Fruit fly (Drosophila melanogaster) whole organism, prepupa: ENCODE results near the gene CG1998.

Source experiments
- CG4318 ChIP-seq: fragments of 200-800 bp; sonication (Bioruptor generic); optimal IDR thresholded peaks from 3 replicates; lab custom pipeline; 2017; ENCODE audit warnings: missing biosample characterization, mild to moderate bottlenecking, missing genetic modification characterization
- Eip78C ChIP-seq: fragments of 200-800 bp; sonication (Bioruptor generic); peaks from one replicate; lab custom pipeline; 2016; ENCODE audit warnings: missing biosample characterization, missing genetic modification characterization
- Hr39 ChIP-seq: fragments of 200-800 bp; sonication (Bioruptor generic); optimal IDR thresholded peaks from 2 replicates; lab custom pipeline; 2016; ENCODE audit warnings: missing biosample characterization, missing genetic modification characterization
- Lpt ChIP-seq: fragments of 200-800 bp; sonication (Bioruptor generic); optimal IDR thresholded peaks from 3 replicates; lab custom pipeline; 2016; ENCODE audit warnings: missing biosample characterization, missing genetic modification characterization

- peak; percentile 82 for TF ChIP-seq Eip78C (GFP tag; lab: Kevin White, UChicago)
- TF ChIP-seq Lpt = no peak
- TF ChIP-seq Hr39 (GFP tag; lab: Kevin White, UChicago) = no peak
- TF ChIP-seq CG4318 = no peak
Measured at dm6 chrX:13401245-13401644, 11.6 kb downstream of the CG1998 start.
